Fruit fly (Drosophila melanogaster): ENCODE measurements around the gene mtgo.

mtgo gene

DNA sequence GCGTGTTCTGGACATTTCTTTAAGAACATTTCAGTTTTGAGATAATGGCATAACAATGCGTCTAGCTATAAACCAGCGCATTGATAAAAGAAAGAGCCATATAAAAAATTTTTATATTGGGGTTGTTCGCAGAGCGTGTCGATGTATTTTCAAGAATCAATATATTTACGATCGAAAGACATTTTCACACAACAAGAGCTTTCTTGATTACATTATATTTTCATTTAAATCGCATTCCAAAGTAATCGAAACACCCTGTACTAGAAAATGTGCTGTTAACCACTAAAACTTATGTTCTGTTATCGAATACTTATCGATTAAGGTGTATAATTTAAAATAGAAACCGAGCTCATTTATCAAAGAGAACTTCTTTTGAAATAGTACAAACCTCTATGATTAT lies 158.9 kb downstream of the mtgo start (continued):
- TF ChIP-seq crp (GFP tag; optimal IDR thresholded peaks at IDR 0.05) (no peak), Scr (GFP tag; IDR thresholded peaks at IDR 0.05; ENCODE audit: partially characterized antibody) (no peak), CG10321 (GFP tag; IDR thresholded peaks at IDR 0.05) (no peak), BtbVII (GFP tag; optimal IDR thresholded peaks at IDR 0.05) (no peak), CG31224 (GFP tag; IDR thresholded peaks at IDR 0.05) (no peak), ewg (GFP tag; optimal IDR thresholded peaks at IDR 0.05) (no peak), CG1529 (GFP tag; optimal IDR thresholded peaks at IDR 0.05) (peak; percentile 19), CG2120 (GFP tag; optimal IDR thresholded peaks at IDR 0.05) (peak; percentile 77), CG12219 (GFP tag; optimal IDR thresholded peaks at IDR 0.05) (peak; percentile 3), sqz (GFP tag; optimal IDR thresholded peaks at IDR 0.05) (no peak), unpg (GFP tag; optimal IDR thresholded peaks at IDR 0.05) (peak; percentile 64), ttk (GFP tag; IDR thresholded peaks at IDR 0.05) (no peak), so (GFP tag; IDR thresholded peaks at IDR 0.05) (no peak), CG4707 (GFP tag; optimal IDR thresholded peaks at IDR 0.05) (no peak), tio (GFP tag; optimal IDR thresholded peaks at IDR 0.05) (peak; percentile 49), dan (GFP tag; IDR thresholded peaks at IDR 0.05) (no peak), HLH3B (GFP tag; IDR thresholded peaks at IDR 0.05) (peak; percentile 25; the same call in 1 of the 2 replicates), CG10565 (GFP tag; optimal IDR thresholded peaks at IDR 0.05) (no peak), caup (GFP tag; optimal IDR thresholded peaks at IDR 0.05; ENCODE audit: severe bottlenecking) (peak; percentile 47), CG30020 (tag; optimal IDR thresholded peaks at IDR 0.05) (peak; percentile 69), CG17328 (GFP tag; IDR thresholded peaks at IDR 0.05) (no peak; the same call in 1 of the 2 replicates), CoRest (tag; optimal IDR thresholded peaks at IDR 0.05) (peak; percentile 70), Nf-YB (GFP tag; optimal IDR thresholded peaks at IDR 0.05) (no peak), emc (GFP tag; optimal IDR thresholded peaks at IDR 0.05) (no peak), Optix (GFP tag; IDR thresholded peaks at IDR 0.05) (no peak), CG4282 (GFP tag; optimal IDR thresholded peaks at IDR 0.05) (no peak), CG13624 (GFP tag; optimal IDR thresholded peaks at IDR 0.05) (peak; percentile 53), CG5245 (GFP tag; optimal IDR thresholded peaks at IDR 0.05) (no peak), prd (optimal IDR thresholded peaks at IDR 0.05) (no peak), prd (GFP tag; IDR thresholded peaks at IDR 0.05) (no peak), Sox102F (GFP tag; optimal IDR thresholded peaks at IDR 0.05) (no peak), CG8359 (GFP tag; optimal IDR thresholded peaks at IDR 0.05; ENCODE audit: borderline replicate concordance) (no peak), crc (GFP tag; optimal IDR thresholded peaks at IDR 0.05) (peak; percentile 25), dysf (GFP tag; IDR thresholded peaks at IDR 0.05) (peak; percentile 62; the same call in 2 of the 3 replicates), p53 (GFP tag; optimal IDR thresholded peaks at IDR 0.05) (no peak), Dip2 (GFP tag; IDR thresholded peaks at IDR 0.05) (no peak), da (GFP tag; optimal IDR thresholded peaks at IDR 0.05) (no peak), scrt (GFP tag; optimal IDR thresholded peaks at IDR 0.05) (no peak), CkIIα-i1 (GFP tag; IDR thresholded peaks at IDR 0.05) (no peak), ATbp (GFP tag; optimal IDR thresholded peaks at IDR 0.05) (no peak), B-H1 (GFP tag; IDR thresholded peaks at IDR 0.05) (no peak), Fer2 (tag; optimal IDR thresholded peaks at IDR 0.05) (no peak), fd64A (GFP tag; optimal IDR thresholded peaks at IDR 0.05) (no peak), gcm (GFP tag; optimal IDR thresholded peaks at IDR 0.05) (no peak), CG6854 (GFP tag; optimal IDR thresholded peaks at IDR 0.05) (no peak), CG30431 (GFP tag; optimal IDR thresholded peaks at IDR 0.05) (no peak), CG15514 (GFP tag; optimal IDR thresholded peaks at IDR 0.05) (no peak), CG4730 (GFP tag; IDR thresholded peaks at IDR 0.05) (no peak), Mad (GFP tag; optimal IDR thresholded peaks at IDR 0.05) (no peak), Lpt (GFP tag; optimal IDR thresholded peaks at IDR 0.05) (no peak), Lim3 (GFP tag; IDR thresholded peaks at IDR 0.05) (no peak), CG4424 (GFP tag; optimal IDR thresholded peaks at IDR 0.05) (no peak)

Data from whole organism, embryonic.